Fruit fly (Drosophila melanogaster) whole organism, pupa: ENCODE data around the gene CNMa.

Source experiments
- CG17806 ChIP-seq: fragments of 200-800 bp; sonication (Bioruptor generic); optimal IDR thresholded peaks from 2 replicates; lab custom pipeline; 2018; ENCODE audit warnings: missing biosample characterization, mild to moderate bottlenecking, missing genetic modification characterization, moderate library complexity
- CG32121 ChIP-seq: fragments of 200-800 bp; sonication (Bioruptor generic); IDR thresholded peaks from 2 replicates; pipeline ENCODE4 v1.3.6; 2022; ENCODE audit warnings: missing biosample characterization, missing genetic modification characterization
- CG34367 ChIP-seq: fragments of 200-800 bp; sonication (Bioruptor generic); optimal IDR thresholded peaks from 2 replicates; lab custom pipeline; 2018; ENCODE audit warnings: missing biosample characterization, mild to moderate bottlenecking, missing genetic modification characterization
- CG8301 ChIP-seq: fragments of 200-800 bp; sonication (Bioruptor generic); optimal IDR thresholded peaks from 2 replicates; lab custom pipeline; 2018; ENCODE audit warnings: missing biosample characterization, mild to moderate bottlenecking, missing genetic modification characterization
- D1 ChIP-seq: fragments of 200-800 bp; sonication (Bioruptor generic); optimal IDR thresholded peaks from 2 replicates; lab custom pipeline; 2018; ENCODE audit warnings: missing biosample characterization, mild to moderate bottlenecking, missing genetic modification characterization, moderate library complexity
- EcR ChIP-seq: fragments of 200-800 bp; sonication (Bioruptor generic); optimal IDR thresholded peaks from 3 replicates; lab custom pipeline; 2019; ENCODE audit warnings: missing biosample characterization, missing genetic modification characterization, mild to moderate bottlenecking, moderate library complexity, missing genetic modification reagents
- gl ChIP-seq: fragments of 200-800 bp; sonication (Bioruptor generic); optimal IDR thresholded peaks from 2 replicates; lab custom pipeline; 2018; ENCODE audit warnings: missing biosample characterization, mild to moderate bottlenecking, missing genetic modification characterization
- rn ChIP-seq: fragments of 200-800 bp; sonication (Bioruptor generic); IDR thresholded peaks from 2 replicates; pipeline ENCODE4 v1.3.6; 2022; ENCODE audit warnings: missing biosample characterization, missing genetic modification characterization

- TF ChIP-seq gl (no peak), CG34367 (tag; lab: Kevin White, UChicago) (no peak), EcR (GFP tag; lab: Kevin White, UChicago) (no peak), CG32121 (GFP tag; lab: Robert Waterston, UW) (no peak), CG8301 (tag; lab: Kevin White, UChicago) (no peak), rn (GFP tag; lab: Robert Waterston, UW) (no peak), D1 (no peak), CG17806 (tag; lab: Kevin White, UChicago) (no peak)
These were observed 42.3 kb upstream of the CNMa start for dm6 chr3L:1897709-1898108.
